Worm (Caenorhabditis elegans) whole organism, L1 larva: ENCODE measurements around the gene str-106.

Source experiments
- C04F5.9 ChIP-seq: sonication (generic microtip); optimal IDR thresholded peaks from 2 replicates; lab custom pipeline; 2016; ENCODE audit warnings: missing genetic modification characterization, missing compliant biosample characterization
- C34B4.2 ChIP-seq: sonication (generic microtip); optimal IDR thresholded peaks from 2 replicates; lab custom pipeline; 2017; ENCODE audit warnings: mild to moderate bottlenecking, missing genetic modification characterization, missing compliant biosample characterization
- F16B12.6 ChIP-seq: fragments of 150-350 bp; optimal IDR thresholded peaks from 2 replicates; lab custom pipeline; 2014; ENCODE audit warnings: missing biosample characterization, missing genetic modification characterization
- Y116A8C.19 ChIP-seq: sonication (generic microtip); optimal IDR thresholded peaks from 2 replicates; lab custom pipeline; 2016; ENCODE audit warnings: missing compliant biosample characterization, missing genetic modification characterization, borderline replicate concordance
- aha-1 ChIP-seq: fragments of 150-350 bp; optimal IDR thresholded peaks from 2 replicates; lab custom pipeline; 2014; ENCODE audit warnings: missing biosample characterization, missing genetic modification characterization
- alr-1 ChIP-seq: fragments of 200-800 bp; sonication (Bioruptor generic); optimal IDR thresholded peaks from 2 replicates; lab custom pipeline; 2018; ENCODE audit warnings: borderline replicate concordance, mild to moderate bottlenecking, missing genetic modification characterization, missing compliant biosample characterization
- aly-2 ChIP-seq: fragments of 150-350 bp; optimal IDR thresholded peaks from 2 replicates; lab custom pipeline; 2014; ENCODE audit warnings: missing biosample characterization, missing genetic modification characterization
- ceh-63 ChIP-seq: fragments of 200-800 bp; sonication (Bioruptor generic); optimal IDR thresholded peaks from 2 replicates; lab custom pipeline; 2018; ENCODE audit warnings: mild to moderate bottlenecking, missing genetic modification characterization, missing compliant biosample characterization
- dsc-1 ChIP-seq: sonication (generic microtip); optimal IDR thresholded peaks from 2 replicates; lab custom pipeline; 2016; ENCODE audit warnings: mild to moderate bottlenecking, missing genetic modification characterization, missing compliant biosample characterization
- efl-1 ChIP-seq, 4 experiments: fragments of 150-350 bp; optimal IDR thresholded peaks in 3 of 4; peaks in 1 of 4; 1 replicate in 1 of 4; 2 replicates in 3 of 4; lab custom pipeline; 2014; ENCODE audit warnings: missing biosample characterization in 2 of 4, missing genetic modification characterization in 2 of 4, missing genetic modification reagents in 2 of 4
- elt-2 ChIP-seq: sonication (generic microtip); optimal IDR thresholded peaks from 2 replicates; lab custom pipeline; 2016; ENCODE audit warnings: missing genetic modification characterization, mild to moderate bottlenecking, inconsistent platforms, missing compliant biosample characterization, missing genetic modification reagents
- fkh-8 ChIP-seq: sonication (generic microtip); optimal IDR thresholded peaks from 2 replicates; lab custom pipeline; 2016; ENCODE audit warnings: mild to moderate bottlenecking, missing genetic modification characterization, missing compliant biosample characterization
- grh-1 ChIP-seq: fragments of 200-800 bp; sonication (Bioruptor generic); IDR thresholded peaks from 2 replicates; pipeline ENCODE4 v1.3.6; 2022; ENCODE audit warnings: missing genetic modification reagents, missing genetic modification characterization, missing compliant biosample characterization
- hlh-4 ChIP-seq: sonication (generic microtip); optimal IDR thresholded peaks from 2 replicates; lab custom pipeline; 2016; ENCODE audit warnings: mild to moderate bottlenecking, missing genetic modification characterization, missing compliant biosample characterization
- irx-1 ChIP-seq: sonication (generic microtip); optimal IDR thresholded peaks from 2 replicates; lab custom pipeline; 2016; ENCODE audit warnings: missing genetic modification characterization, missing compliant biosample characterization
- jun-1 ChIP-seq: fragments of 150-350 bp; optimal IDR thresholded peaks from 2 replicates; lab custom pipeline; 2014; ENCODE audit warnings: missing biosample characterization, missing genetic modification reagents, missing genetic modification characterization
- lin-13 ChIP-seq: fragments of 150-350 bp; optimal IDR thresholded peaks from 2 replicates; lab custom pipeline; 2014; ENCODE audit warnings: missing biosample characterization, missing genetic modification reagents, missing genetic modification characterization
- lin-14 ChIP-seq: fragments of 200-800 bp; sonication (Bioruptor generic); optimal IDR thresholded peaks from 2 replicates; lab custom pipeline; 2018; ENCODE audit warnings: mild to moderate bottlenecking, missing genetic modification characterization, moderate library complexity, missing compliant biosample characterization
- mdl-1 ChIP-seq, 2 experiments: fragments of 150-350 bp; optimal IDR thresholded peaks; 2 replicates each; lab custom pipeline; 2014 to 2017; ENCODE audit warnings: missing biosample characterization in 2 of 2, missing genetic modification characterization in 2 of 2, inconsistent platforms in 1 of 2
- nhr-12 ChIP-seq: sonication (generic microtip); optimal IDR thresholded peaks from 2 replicates; lab custom pipeline; 2017; ENCODE audit warnings: missing biosample characterization, missing genetic modification characterization
- nhr-19 ChIP-seq: fragments of 200-800 bp; sonication (Bioruptor generic); conservative IDR thresholded peaks from 2 replicates; pipeline ENCODE4 v1.3.6; 2022; ENCODE audit warnings: missing genetic modification characterization, missing compliant biosample characterization
- nhr-20 ChIP-seq: sonication (generic microtip); optimal IDR thresholded peaks from 2 replicates; lab custom pipeline; 2016; ENCODE audit warnings: mild to moderate bottlenecking, missing genetic modification characterization, missing compliant biosample characterization
- nhr-237 ChIP-seq: fragments of 150-350 bp; optimal IDR thresholded peaks from 2 replicates; lab custom pipeline; 2014; ENCODE audit warnings: missing biosample characterization, missing genetic modification characterization
- nhr-28 ChIP-seq: fragments of 150-350 bp; optimal IDR thresholded peaks from 2 replicates; lab custom pipeline; 2014; ENCODE audit warnings: missing biosample characterization, missing genetic modification characterization
- nhr-71 ChIP-seq: sonication (generic microtip); optimal IDR thresholded peaks from 2 replicates; lab custom pipeline; 2016; ENCODE audit warnings: mild to moderate bottlenecking, missing genetic modification characterization, moderate library complexity, missing compliant biosample characterization
- nhr-77 ChIP-seq: fragments of 150-350 bp; optimal IDR thresholded peaks from 2 replicates; lab custom pipeline; 2014; ENCODE audit warnings: missing biosample characterization, missing genetic modification characterization
- nhr-90 ChIP-seq: sonication (generic microtip); optimal IDR thresholded peaks from 2 replicates; lab custom pipeline; 2016; ENCODE audit warnings: mild to moderate bottlenecking, missing genetic modification characterization, missing compliant biosample characterization; ENCODE audit not compliant: poor library complexity
- pag-3 ChIP-seq: sonication (generic microtip); optimal IDR thresholded peaks from 2 replicates; lab custom pipeline; 2017; ENCODE audit warnings: missing genetic modification characterization, mild to moderate bottlenecking, missing compliant biosample characterization, antibody characterized with exemption, borderline replicate concordance; ENCODE audit not compliant: insufficient read depth
- pax-3 ChIP-seq: fragments of 200-800 bp; sonication (Bioruptor generic); optimal IDR thresholded peaks from 2 replicates; lab custom pipeline; 2018; ENCODE audit warnings: mild to moderate bottlenecking, missing genetic modification characterization, moderate library complexity, missing compliant biosample characterization
- pqm-1 ChIP-seq: sonication (generic microtip); optimal IDR thresholded peaks from 3 replicates; lab custom pipeline; 2017; ENCODE audit warnings: missing biosample characterization, missing genetic modification characterization
- snu-23 ChIP-seq: sonication (generic microtip); optimal IDR thresholded peaks from 2 replicates; lab custom pipeline; 2016; ENCODE audit warnings: missing genetic modification characterization, missing compliant biosample characterization
- sup-37 ChIP-seq: fragments of 200-800 bp; sonication (Bioruptor generic); optimal IDR thresholded peaks from 2 replicates; lab custom pipeline; 2018; ENCODE audit warnings: mild to moderate bottlenecking, missing genetic modification characterization, missing compliant biosample characterization
- tbx-2 ChIP-seq: sonication (generic microtip); optimal IDR thresholded peaks from 2 replicates; lab custom pipeline; 2016; ENCODE audit warnings: missing genetic modification characterization, missing compliant biosample characterization
- tlp-1 ChIP-seq: fragments of 150-350 bp; optimal IDR thresholded peaks from 2 replicates; lab custom pipeline; 2014; ENCODE audit warnings: missing biosample characterization, missing genetic modification characterization
- unc-130 ChIP-seq: fragments of 150-350 bp; optimal IDR thresholded peaks from 2 replicates; lab custom pipeline; 2017; ENCODE audit warnings: missing biosample characterization, missing genetic modification characterization, inconsistent platforms
- ztf-11 ChIP-seq, 2 experiments: sonication (generic microtip); optimal IDR thresholded peaks; 2 replicates each; lab custom pipeline; 2016 to 2017; ENCODE audit warnings: missing genetic modification characterization in 2 of 2, missing biosample characterization in 1 of 2, missing compliant biosample characterization in 1 of 2

str-106 gene

DNA sequence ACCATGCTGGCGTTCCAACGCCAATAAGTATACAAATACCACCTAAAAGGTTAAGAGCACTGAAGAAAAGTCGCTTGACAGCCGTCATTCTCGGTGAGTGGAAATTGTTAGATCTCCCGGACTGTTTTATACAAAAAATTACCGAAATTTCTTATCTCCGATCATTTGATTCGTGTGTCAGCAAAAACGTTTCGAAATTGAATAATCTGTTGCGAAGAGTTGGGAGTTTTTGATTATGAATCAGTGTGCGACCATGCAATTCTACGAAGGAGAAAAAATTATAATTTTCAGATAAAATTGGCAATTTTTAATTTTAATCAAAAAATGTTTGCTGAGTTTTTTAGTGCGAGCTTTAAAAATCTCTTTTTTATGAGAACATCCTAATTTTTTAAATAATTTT, 40.9 kb upstream of the str-106 start, which contains the start of gene clc-11:
Gene clc-11 (minus strand): TSS at position 101 of the 400 bp plus-strand sequence.
- TF ChIP-seq efl-1 (optimal IDR thresholded peaks at IDR 0.05; lab: Kevin White, UChicago) = no peak
- peak in 1 of 2 experiments; percentile 65 for TF ChIP-seq efl-1 (GFP tag; optimal IDR thresholded peaks at IDR 0.05 in 1 of 2; lab: Kevin White, UChicago)
- no peak for TF ChIP-seq grh-1 (GFP tag; lab: Robert Waterston, UW)
- TF ChIP-seq elt-2 (tag; lab: Kevin White, UChicago) = peak; percentile 10

DNA sequence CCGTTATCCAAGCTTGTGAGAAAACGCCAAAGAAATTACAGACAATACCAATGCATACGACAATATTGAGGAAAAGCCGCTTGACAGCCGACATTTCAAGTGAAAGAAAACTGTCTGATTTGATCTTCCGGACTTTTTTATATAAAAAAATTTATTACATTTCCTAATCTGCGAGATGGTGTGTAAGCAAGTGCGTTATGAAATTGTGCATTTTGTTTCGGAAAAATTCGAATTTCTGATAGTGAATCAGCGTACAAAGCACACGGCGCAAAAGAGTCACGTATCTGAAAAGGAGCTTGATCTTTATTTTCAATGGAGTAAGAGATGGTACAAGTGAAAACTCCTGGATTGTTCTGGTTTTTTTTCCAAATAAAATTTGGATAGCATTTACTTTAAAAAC, 39.4 kb upstream of the str-106 start, which contains the start of gene clc-32:
Gene clc-32 (minus strand): TSS at position 101 of the 400 bp plus-strand sequence.
- TF ChIP-seq nhr-77 (tag; lab: Kevin White, UChicago) = no peak
- TF ChIP-seq elt-2 (tag; lab: Kevin White, UChicago) = no peak
- TF ChIP-seq C34B4.2 = no peak
- TF ChIP-seq unc-130 (tag; lab: Kevin White, UChicago) = no peak
- no peak for TF ChIP-seq pag-3 (tag; lab: Kevin White, UChicago)
- TF ChIP-seq dsc-1 (tag; lab: Kevin White, UChicago) = no peak
- no peak for TF ChIP-seq mdl-1 (tag; optimal IDR thresholded peaks at IDR 0.05; lab: Kevin White, UChicago)
- no peak for TF ChIP-seq irx-1 (tag; lab: Kevin White, UChicago)
- TF ChIP-seq F16B12.6 (tag; lab: Kevin White, UChicago) = no peak
- TF ChIP-seq Y116A8C.19 (tag; lab: Kevin White, UChicago) = no peak

DNA sequence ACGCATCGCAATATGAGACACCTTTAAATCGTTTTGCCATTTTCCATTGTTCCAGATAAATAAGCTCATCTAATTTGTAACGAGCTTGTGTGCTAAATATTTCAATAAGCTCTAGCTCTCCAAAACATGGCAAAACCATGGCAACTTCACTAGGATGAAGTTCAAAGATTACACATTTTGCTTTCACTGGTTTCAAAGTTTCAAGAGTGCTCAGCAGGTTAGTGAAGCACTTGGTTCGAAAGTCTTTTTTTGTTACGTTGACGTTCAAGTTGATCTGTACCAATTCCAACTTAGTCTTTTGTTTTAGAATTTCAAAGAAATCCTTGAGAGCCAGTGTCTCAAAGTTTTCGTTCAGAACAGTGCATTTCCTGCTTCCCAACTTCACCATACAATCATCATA, 38.1 kb upstream of the str-106 start, which contains the start of gene fbxa-18:
Gene fbxa-18 (plus strand): TSS at position 301 of the 400 bp plus-strand sequence.
- no peak for TF ChIP-seq alr-1 (tag; lab: Kevin White, UChicago)
- no peak for TF ChIP-seq C04F5.9
- TF ChIP-seq lin-14 = no peak
- no peak for TF ChIP-seq aha-1 (tag; lab: Kevin White, UChicago)
- no peak for TF ChIP-seq sup-37 (GFP tag; lab: Kevin White, UChicago)
- TF ChIP-seq tlp-1 (tag; lab: Kevin White, UChicago) = no peak
- TF ChIP-seq nhr-90 = no peak
- TF ChIP-seq nhr-237 (tag; lab: Kevin White, UChicago) = no peak
- TF ChIP-seq Y116A8C.19 (tag; lab: Kevin White, UChicago) = no peak
- no peak for TF ChIP-seq pax-3 (tag; lab: Kevin White, UChicago)
- TF ChIP-seq jun-1 = no peak
- TF ChIP-seq hlh-4 (tag; lab: Kevin White, UChicago) = no peak
- no peak for TF ChIP-seq nhr-71 (tag; lab: Kevin White, UChicago)
- no peak for TF ChIP-seq tbx-2 (tag; lab: Kevin White, UChicago)
- TF ChIP-seq F16B12.6 (tag; lab: Kevin White, UChicago) = no peak
- no peak for TF ChIP-seq aly-2 (tag; lab: Kevin White, UChicago)
- no peak for TF ChIP-seq ceh-63
- TF ChIP-seq lin-13 (GFP tag; lab: Kevin White, UChicago) = no peak
- no peak for TF ChIP-seq nhr-19 (GFP tag; lab: Robert Waterston, UW)
- TF ChIP-seq nhr-28 (tag; lab: Kevin White, UChicago) = no peak
- TF ChIP-seq, all 84 proteins: peak for 0

DNA sequence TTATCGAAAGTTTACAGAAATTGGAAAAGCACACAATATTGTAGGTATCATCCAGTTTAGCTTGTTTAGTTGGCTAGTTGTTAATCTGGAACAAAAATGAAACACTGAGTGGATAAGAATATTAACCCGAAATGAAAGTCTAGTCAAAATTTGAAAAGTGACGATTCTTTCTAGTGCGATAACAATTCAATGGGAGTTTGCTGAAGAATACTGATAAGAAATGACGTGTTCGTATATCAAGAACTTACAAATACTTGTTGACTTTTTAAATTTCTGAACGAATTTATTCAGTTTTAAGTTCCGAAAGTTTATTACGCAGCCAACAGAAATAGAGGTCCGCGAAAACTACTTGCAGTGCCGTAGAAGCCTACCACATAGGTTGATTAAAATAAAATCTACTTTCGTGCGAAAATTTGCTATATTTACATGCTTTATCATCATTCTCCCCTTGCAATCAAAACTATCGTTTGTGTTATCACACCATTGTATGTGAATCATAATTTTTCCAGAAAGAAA, 37.3 kb upstream of the str-106 start, which contains the start of gene fbxa-88:
Gene fbxa-88 (minus strand): TSS at position 51 of the 516 bp plus-strand sequence.
- no peak for TF ChIP-seq snu-23 (GFP tag; lab: Kevin White, UChicago)
- TF ChIP-seq nhr-20 (tag; lab: Kevin White, UChicago) = peak; percentile 12
- no peak for TF ChIP-seq ztf-11 (tag; optimal IDR thresholded peaks at IDR 0.05; lab: Kevin White, UChicago)
- TF ChIP-seq pqm-1 = peak; percentile 47
- TF ChIP-seq nhr-12 (tag; lab: Kevin White, UChicago) = no peak
- peak; percentile 80 for TF ChIP-seq elt-2 (tag; lab: Kevin White, UChicago)
- TF ChIP-seq fkh-8 (tag; lab: Kevin White, UChicago) = no peak
